Worm (Caenorhabditis elegans): Measurements from ENCODE around the gene C02F12.8.

The C02F12.8 gene

ce11 chrX:3673584-3674108 lies 19.4 kb downstream of the C02F12.8 start, which contains the start of gene ceh-63:
ceh-63 (minus strand) TSS chrX:3674058.
- TF ChIP-seq nhr-232 (tag; optimal IDR thresholded peaks at IDR 0.05) (no peak), ceh-34 (tag; optimal IDR thresholded peaks at IDR 0.05) (no peak), ceh-31 (tag; optimal IDR thresholded peaks at IDR 0.05) (no peak), ztf-16 (tag; optimal IDR thresholded peaks at IDR 0.05) (no peak), dve-1 (tag; optimal IDR thresholded peaks at IDR 0.05) (no peak), elt-2 (tag; optimal IDR thresholded peaks at IDR 0.05) (no peak), hlh-30 (tag; optimal IDR thresholded peaks at IDR 0.05; ENCODE audit: insufficient read depth) (no peak), ceh-9 (tag; optimal IDR thresholded peaks at IDR 0.05) (no peak)

- TF ChIP-seq ceh-31 (tag; optimal IDR thresholded peaks at IDR 0.05) (no peak), elt-4 (tag; optimal IDR thresholded peaks at IDR 0.05) (no peak), tbx-2 (tag; optimal IDR thresholded peaks at IDR 0.05) (no peak), ets-4 (tag; optimal IDR thresholded peaks at IDR 0.05) (no peak), zip-5 (tag; optimal IDR thresholded peaks at IDR 0.05) (no peak), hlh-8 (tag; optimal IDR thresholded peaks at IDR 0.05) (no peak), unc-42 (tag; optimal IDR thresholded peaks at IDR 0.05) (no peak), lin-11 (tag; optimal IDR thresholded peaks at IDR 0.05) (no peak), Y22D7AL.16 (tag; optimal IDR thresholded peaks at IDR 0.05) (no peak), pag-3 (tag; optimal IDR thresholded peaks at IDR 0.05; ENCODE audit: borderline replicate concordance) (no peak), T23F11.4 (GFP tag; optimal IDR thresholded peaks at IDR 0.05) (no peak), nfya-1 (tag; optimal IDR thresholded peaks at IDR 0.05) (no peak), sdc-2 (tag; optimal IDR thresholded peaks at IDR 0.05) (no peak), ztf-16 (tag; optimal IDR thresholded peaks at IDR 0.05) (no peak), che-1 (tag; optimal IDR thresholded peaks at IDR 0.05) (no peak), ref-2 (tag; optimal IDR thresholded peaks at IDR 0.05) (no peak), ceh-22 (tag; optimal IDR thresholded peaks at IDR 0.05) (no peak), ceh-45 (GFP tag; IDR thresholded peaks at IDR 0.05) (no peak), pqm-1 (tag; optimal IDR thresholded peaks at IDR 0.05) (no peak)
Measured at ce11 chrX:3671998-3672397, 21.0 kb downstream of the C02F12.8 start, which contains the start of gene C02F12.5. C02F12.5 (minus strand) TSS chrX:3672098.

ce11 chrX:3668842-3669241 lies 24.2 kb downstream of the C02F12.8 start, which contains the start of gene snet-1:
snet-1 (minus strand) TSS chrX:3668942.
- TF ChIP-seq elt-2 (tag; optimal IDR thresholded peaks at IDR 0.05) (no peak), ref-2 (tag; optimal IDR thresholded peaks at IDR 0.05) (no peak), K09A11.1 (tag; optimal IDR thresholded peaks at IDR 0.05; ENCODE audit: insufficient read depth) (no peak), unc-42 (tag; optimal IDR thresholded peaks at IDR 0.05) (no peak), lin-11 (tag; optimal IDR thresholded peaks at IDR 0.05) (no peak), pax-1 (tag; optimal IDR thresholded peaks at IDR 0.05) (no peak), hlh-13 (GFP tag; optimal IDR thresholded peaks at IDR 0.05) (no peak), ceh-2 (tag; optimal IDR thresholded peaks at IDR 0.05) (no peak), pros-1 (tag; optimal IDR thresholded peaks at IDR 0.05) (no peak), nhr-11 (tag; optimal IDR thresholded peaks at IDR 0.05) (no peak), pag-3 (tag; optimal IDR thresholded peaks at IDR 0.05; ENCODE audit: borderline replicate concordance) (no peak), tbx-7 (tag; optimal IDR thresholded peaks at IDR 0.05) (no peak), mec-3 (tag; optimal IDR thresholded peaks at IDR 0.05; ENCODE audit: borderline replicate concordance) (no peak), fax-1 (tag; optimal IDR thresholded peaks at IDR 0.05) (no peak), Y22D7AL.16 (tag; optimal IDR thresholded peaks at IDR 0.05) (no peak), ceh-18 (tag; optimal IDR thresholded peaks at IDR 0.05) (no peak), fkh-10 (GFP tag; optimal IDR thresholded peaks at IDR 0.05) (no peak), tbx-2 (tag; optimal IDR thresholded peaks at IDR 0.05) (no peak), ceh-48 (tag; optimal IDR thresholded peaks at IDR 0.05) (no peak)

ce11 chrX:3659192-3659591 lies 33.8 kb downstream of the C02F12.8 start, which contains the start of gene R11G1.1:
R11G1.1 (plus strand) TSS chrX:3659492.
- TF ChIP-seq hlh-13 (GFP tag; optimal IDR thresholded peaks at IDR 0.05): no peak

Data from whole organism, late embryonic.